Worm (Caenorhabditis elegans): ENCODE data around the gene famh-161.

- TF ChIP-seq W03F9.2 (tag; optimal IDR thresholded peaks at IDR 0.05) (no peak), him-1 (tag; optimal IDR thresholded peaks at IDR 0.05) (no peak)
These were observed 17.1 kb upstream of the famh-161 start, which contains the start of gene Y38H6C.20 for ce11 chrV:20551096-20551495.
